Fruit fly (Drosophila melanogaster) whole organism, adult: ENCODE data around the gene Nrx-1.

Source experiments
- CG11617 ChIP-seq: fragments of 200-800 bp; sonication (Bioruptor generic); optimal IDR thresholded peaks from 2 replicates; lab custom pipeline; 2017; ENCODE audit warnings: mild to moderate bottlenecking, missing biosample characterization, missing genetic modification reagents, missing genetic modification characterization
- CG5204 ChIP-seq: fragments of 200-800 bp; sonication (Bioruptor generic); optimal IDR thresholded peaks from 2 replicates; lab custom pipeline; 2016; ENCODE audit warnings: missing biosample characterization, missing genetic modification characterization
- CG7045 ChIP-seq: fragments of 200-800 bp; sonication (Bioruptor generic); optimal IDR thresholded peaks from 2 replicates; lab custom pipeline; 2017; ENCODE audit warnings: missing biosample characterization, mild to moderate bottlenecking, missing genetic modification characterization
- CG7101 ChIP-seq: fragments of 200-800 bp; sonication (Bioruptor generic); optimal IDR thresholded peaks from 2 replicates; lab custom pipeline; 2018; ENCODE audit warnings: missing biosample characterization, mild to moderate bottlenecking, missing genetic modification characterization, moderate library complexity
- Crg-1 ChIP-seq: fragments of 200-800 bp; sonication (Bioruptor generic); optimal IDR thresholded peaks from 2 replicates; lab custom pipeline; 2016; ENCODE audit warnings: missing biosample characterization, missing genetic modification characterization
- Hr96 ChIP-seq: fragments of 200-800 bp; sonication (Bioruptor generic); optimal IDR thresholded peaks from 2 replicates; lab custom pipeline; 2016; ENCODE audit warnings: missing biosample characterization, missing genetic modification characterization
- Mnt ChIP-seq: fragments of 200-800 bp; sonication (Bioruptor generic); optimal IDR thresholded peaks from 2 replicates; lab custom pipeline; 2016; ENCODE audit warnings: missing biosample characterization, mild to moderate bottlenecking, missing genetic modification characterization
- bab1 ChIP-seq: fragments of 200-800 bp; sonication (Bioruptor generic); optimal IDR thresholded peaks from 3 replicates; lab custom pipeline; 2019; ENCODE audit warnings: missing biosample characterization, mild to moderate bottlenecking, missing genetic modification characterization, moderate library complexity
- cnc ChIP-seq, 2 experiments: fragments of >200 bp; optimal IDR thresholded peaks; 2 replicates each; lab custom pipeline; 2017
- kay ChIP-seq: fragments of 200-800 bp; sonication (Bioruptor generic); peaks from one replicate; lab custom pipeline; 2016; ENCODE audit warnings: missing biosample characterization, missing genetic modification characterization, borderline replicate concordance
- tj ChIP-seq: fragments of 200-800 bp; sonication (Bioruptor generic); optimal IDR thresholded peaks from 3 replicates; lab custom pipeline; 2017; ENCODE audit warnings: missing biosample characterization, mild to moderate bottlenecking, missing genetic modification characterization, moderate library complexity

DNA sequence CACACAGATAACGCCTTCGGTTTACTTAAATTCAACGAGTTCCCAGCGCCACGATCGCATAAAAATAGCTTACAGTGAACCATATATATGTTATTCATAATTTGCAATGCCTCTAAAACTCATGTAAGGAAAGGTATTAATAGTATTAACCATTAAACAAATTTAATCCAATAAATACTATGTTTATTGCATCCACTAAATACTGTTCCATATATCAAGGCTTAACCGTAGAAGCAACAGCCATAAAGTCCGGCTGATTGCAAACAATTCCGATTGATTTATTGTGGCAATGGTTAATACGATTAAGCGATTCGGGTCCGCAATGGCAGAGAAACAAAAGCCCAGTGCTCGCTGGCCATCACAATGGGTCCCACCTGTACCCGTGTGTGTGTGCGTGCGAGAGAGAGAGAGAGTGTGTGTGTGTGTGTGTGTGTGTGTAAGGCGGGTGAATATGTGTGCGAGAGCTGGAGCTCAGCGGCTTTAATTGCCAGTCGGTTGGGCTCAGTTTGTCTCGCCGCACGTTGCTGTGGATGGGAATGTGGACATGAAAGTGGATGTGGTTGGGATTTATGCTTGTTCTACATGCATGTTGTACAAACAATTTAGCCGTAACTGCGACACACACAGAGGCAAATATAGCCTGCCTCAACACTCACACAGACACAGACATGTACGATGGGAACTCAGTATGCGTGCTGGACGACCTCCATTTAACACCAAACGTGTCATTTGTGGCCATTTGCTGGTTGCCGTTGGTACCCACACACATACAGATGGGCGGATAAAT is 26.4 kb downstream of the Nrx-1 start:
- TF ChIP-seq Hr96 (GFP tag; lab: Kevin White, UChicago) (no peak), CG7045 (GFP tag; lab: Kevin White, UChicago) (peak; percentile 78), tj (no peak), Mnt (GFP tag; lab: Kevin White, UChicago) (no peak), kay (no peak), Crg-1 (no peak), CG5204 (GFP tag; lab: Kevin White, UChicago) (no peak), cnc (optimal IDR thresholded peaks at IDR 0.05; lab: Kevin White, UChicago) (no peak), bab1 (GFP tag; lab: Kevin White, UChicago) (no peak), CG11617 (GFP tag; lab: Kevin White, UChicago) (no peak), CG7101 (tag; lab: Kevin White, UChicago) (no peak)
